Fruit fly (Drosophila melanogaster) whole organism, embryonic: ENCODE measurements around the gene Usp10.

Experiments used
- Aef1 ChIP-seq: fragments of 200-800 bp; sonication (Bioruptor generic); IDR thresholded peaks from 3 replicates; pipeline ENCODE4 v1.3.6; 2022; ENCODE audit warnings: missing biosample characterization, missing genetic modification characterization
- Bdp1 ChIP-seq: fragments of 200-800 bp; sonication (Bioruptor generic); optimal IDR thresholded peaks from 3 replicates; lab custom pipeline; 2016; ENCODE audit warnings: missing biosample characterization, missing genetic modification characterization
- Bteb2 ChIP-seq: fragments of 200-800 bp; sonication (Bioruptor generic); optimal IDR thresholded peaks from 2 replicates; lab custom pipeline; 2016; ENCODE audit warnings: missing biosample characterization, missing genetic modification characterization
- CG11504 ChIP-seq: fragments of 200-800 bp; sonication (Bioruptor generic); optimal IDR thresholded peaks from 3 replicates; lab custom pipeline; 2019; ENCODE audit warnings: missing biosample characterization, mild to moderate bottlenecking, missing genetic modification characterization, moderate library complexity
- CG12391 ChIP-seq: fragments of 200-800 bp; sonication (Bioruptor generic); optimal IDR thresholded peaks from 3 replicates; lab custom pipeline; 2018; ENCODE audit warnings: missing biosample characterization, mild to moderate bottlenecking, missing genetic modification characterization, moderate library complexity
- CG13287 ChIP-seq: fragments of 200-800 bp; sonication (Bioruptor generic); IDR thresholded peaks from 2 replicates; pipeline ENCODE4 v1.3.6; 2022; ENCODE audit warnings: missing biosample characterization, missing genetic modification characterization; ENCODE audit not compliant: partially characterized antibody
- CG13424 ChIP-seq: fragments of 200-800 bp; sonication (Bioruptor generic); optimal IDR thresholded peaks from 2 replicates; lab custom pipeline; 2019; ENCODE audit warnings: missing biosample characterization, mild to moderate bottlenecking, missing genetic modification characterization, moderate library complexity
- CG17802 ChIP-seq: fragments of 200-800 bp; sonication (Bioruptor generic); optimal IDR thresholded peaks from 2 replicates; lab custom pipeline; 2018; ENCODE audit warnings: missing biosample characterization, mild to moderate bottlenecking, missing genetic modification characterization, moderate library complexity
- CG17829 ChIP-seq: fragments of 200-800 bp; optimal IDR thresholded peaks from 2 replicates; lab custom pipeline; 2019; ENCODE audit warnings: missing biosample characterization, mild to moderate bottlenecking, missing genetic modification characterization, moderate library complexity
- CG18599 ChIP-seq: fragments of 200-800 bp; sonication (Bioruptor generic); optimal IDR thresholded peaks from 3 replicates; lab custom pipeline; 2017; ENCODE audit warnings: missing biosample characterization, missing genetic modification characterization, mild to moderate bottlenecking, moderate library complexity, missing genetic modification reagents
- CG3065 ChIP-seq: fragments of 200-800 bp; sonication (Bioruptor generic); optimal IDR thresholded peaks from 2 replicates; lab custom pipeline; 2016; ENCODE audit warnings: missing biosample characterization, missing genetic modification characterization
- CG3281 ChIP-seq: fragments of 200-800 bp; sonication (Bioruptor generic); optimal IDR thresholded peaks from 3 replicates; lab custom pipeline; 2017; ENCODE audit warnings: missing biosample characterization, mild to moderate bottlenecking, missing genetic modification characterization
- CG3995 ChIP-seq: fragments of 200-800 bp; sonication (Bioruptor generic); optimal IDR thresholded peaks from 3 replicates; lab custom pipeline; 2016; ENCODE audit warnings: missing biosample characterization, missing genetic modification characterization
- CG4404 ChIP-seq: fragments of 200-800 bp; sonication (Bioruptor generic); IDR thresholded peaks from 2 replicates; pipeline ENCODE4 v1.3.6; 2022; ENCODE audit warnings: missing biosample characterization, missing genetic modification characterization
- CG6175 ChIP-seq: fragments of 200-800 bp; sonication (Bioruptor generic); IDR thresholded peaks from 3 replicates; pipeline ENCODE4 v1.3.6; 2022; ENCODE audit warnings: missing biosample characterization, missing genetic modification characterization
- CG7928 ChIP-seq: fragments of 200-800 bp; sonication (Bioruptor generic); optimal IDR thresholded peaks from 2 replicates; lab custom pipeline; 2017; ENCODE audit warnings: missing biosample characterization, mild to moderate bottlenecking, missing genetic modification characterization
- CG7987 ChIP-seq: fragments of 200-800 bp; sonication (Bioruptor generic); optimal IDR thresholded peaks from 2 replicates; lab custom pipeline; 2018; ENCODE audit warnings: missing biosample characterization, mild to moderate bottlenecking, missing genetic modification characterization, moderate library complexity
- CG8089 ChIP-seq: fragments of 200-800 bp; sonication (Bioruptor generic); optimal IDR thresholded peaks from 3 replicates; lab custom pipeline; 2016; ENCODE audit warnings: missing biosample characterization, missing genetic modification characterization
- CG8478 ChIP-seq: fragments of >200 bp; optimal IDR thresholded peaks from 2 replicates; lab custom pipeline; 2018
- CG8765 ChIP-seq: fragments of 200-800 bp; sonication (Bioruptor generic); IDR thresholded peaks from 2 replicates; pipeline ENCODE4 v1.3.6; 2022; ENCODE audit warnings: missing biosample characterization, missing genetic modification characterization
- CG9437 ChIP-seq: fragments of 200-800 bp; sonication (Bioruptor generic); optimal IDR thresholded peaks from 2 replicates; lab custom pipeline; 2018; ENCODE audit warnings: missing biosample characterization, mild to moderate bottlenecking, missing genetic modification characterization
- CTCF ChIP-seq: fragments of 200-800 bp; sonication (Bioruptor generic); optimal IDR thresholded peaks from 2 replicates; lab custom pipeline; 2017; ENCODE audit warnings: missing biosample characterization, mild to moderate bottlenecking, missing genetic modification characterization, moderate library complexity
- Chrac-16 ChIP-seq: fragments of 200-800 bp; sonication (Bioruptor generic); optimal IDR thresholded peaks from 3 replicates; lab custom pipeline; 2016; ENCODE audit warnings: missing biosample characterization, missing genetic modification characterization
- D19A ChIP-seq: fragments of 200-800 bp; optimal IDR thresholded peaks from 3 replicates; lab custom pipeline; 2019; ENCODE audit warnings: missing biosample characterization, mild to moderate bottlenecking, missing genetic modification characterization, moderate library complexity
- Dbx ChIP-seq: fragments of 200-800 bp; sonication (Bioruptor generic); IDR thresholded peaks from 3 replicates; pipeline ENCODE4 v1.3.6; 2022; ENCODE audit warnings: missing biosample characterization, missing genetic modification characterization
- Dll ChIP-seq: fragments of 200-800 bp; sonication (Bioruptor generic); IDR thresholded peaks from 4 replicates; pipeline ENCODE4 v1.3.6; 2022; ENCODE audit warnings: missing biosample characterization, missing genetic modification characterization; ENCODE audit not compliant: partially characterized antibody
- Doc2 ChIP-seq: fragments of 200-800 bp; sonication (Bioruptor generic); IDR thresholded peaks from 2 replicates; pipeline ENCODE4 v1.3.6; 2022; ENCODE audit warnings: missing biosample characterization, missing genetic modification characterization
- E2f1 ChIP-seq: fragments of 200-800 bp; sonication (Bioruptor generic); IDR thresholded peaks from 2 replicates; pipeline ENCODE4 v1.3.6; 2022; ENCODE audit warnings: missing biosample characterization, missing genetic modification characterization
- Fer3 ChIP-seq: fragments of 200-800 bp; sonication (Bioruptor generic); optimal IDR thresholded peaks from 2 replicates; lab custom pipeline; 2018; ENCODE audit warnings: missing biosample characterization, mild to moderate bottlenecking, missing genetic modification characterization, moderate library complexity
- HLH4C ChIP-seq: fragments of 200-800 bp; sonication (Bioruptor generic); IDR thresholded peaks from 3 replicates; pipeline ENCODE4 v1.3.6; 2022; ENCODE audit warnings: missing biosample characterization, missing genetic modification characterization; ENCODE audit not compliant: partially characterized antibody
- HLH54F ChIP-seq: fragments of 200-800 bp; sonication (Bioruptor generic); optimal IDR thresholded peaks from 3 replicates; lab custom pipeline; 2016; ENCODE audit warnings: missing biosample characterization, missing genetic modification characterization
- Hmr ChIP-seq: fragments of 200-800 bp; sonication (Bioruptor generic); optimal IDR thresholded peaks from 3 replicates; lab custom pipeline; 2017; ENCODE audit warnings: mild to moderate bottlenecking, missing biosample characterization, missing genetic modification reagents, missing genetic modification characterization
- Neu2 ChIP-seq: fragments of 200-800 bp; sonication (Bioruptor generic); optimal IDR thresholded peaks from 3 replicates; lab custom pipeline; 2016; ENCODE audit warnings: missing biosample characterization, missing genetic modification characterization, borderline replicate concordance
- ab ChIP-seq: fragments of 200-800 bp; sonication (Bioruptor generic); optimal IDR thresholded peaks from 2 replicates; lab custom pipeline; 2016; ENCODE audit warnings: missing biosample characterization, missing genetic modification characterization
- fru ChIP-seq: fragments of >200 bp; optimal IDR thresholded peaks from 2 replicates; lab custom pipeline; 2017
- gcm ChIP-seq: fragments of 200-800 bp; sonication (Bioruptor generic); optimal IDR thresholded peaks from 2 replicates; lab custom pipeline; 2019; ENCODE audit warnings: missing biosample characterization, mild to moderate bottlenecking, missing genetic modification characterization, moderate library complexity
- jing ChIP-seq: fragments of 200-800 bp; sonication (Bioruptor generic); optimal IDR thresholded peaks from 2 replicates; lab custom pipeline; 2018; ENCODE audit warnings: missing biosample characterization, mild to moderate bottlenecking, missing genetic modification characterization
- kay ChIP-seq: fragments of 200-800 bp; sonication (Bioruptor generic); optimal IDR thresholded peaks from 2 replicates; lab custom pipeline; 2016; ENCODE audit warnings: missing biosample characterization, missing genetic modification characterization
- klu ChIP-seq: fragments of 200-800 bp; sonication (Bioruptor generic); IDR thresholded peaks from 2 replicates; pipeline ENCODE4 v1.3.6; 2022; ENCODE audit warnings: missing biosample characterization, missing genetic modification characterization
- lbe ChIP-seq: fragments of 200-800 bp; sonication (Bioruptor generic); optimal IDR thresholded peaks from 2 replicates; lab custom pipeline; 2016; ENCODE audit warnings: missing biosample characterization, mild to moderate bottlenecking, missing genetic modification characterization
- pb ChIP-seq: fragments of 200-800 bp; sonication (Bioruptor generic); optimal IDR thresholded peaks from 3 replicates; lab custom pipeline; 2016; ENCODE audit warnings: missing biosample characterization, missing genetic modification characterization
- schlank ChIP-seq: fragments of 200-800 bp; sonication (Bioruptor generic); optimal IDR thresholded peaks from 2 replicates; lab custom pipeline; 2018; ENCODE audit warnings: missing biosample characterization, mild to moderate bottlenecking, missing genetic modification characterization
- sens-2 ChIP-seq: fragments of 200-800 bp; sonication (Bioruptor generic); IDR thresholded peaks from 2 replicates; pipeline ENCODE4 v1.3.6; 2022; ENCODE audit warnings: missing biosample characterization, missing genetic modification characterization
- sima ChIP-seq: fragments of 200-800 bp; sonication (Bioruptor generic); optimal IDR thresholded peaks from 2 replicates; lab custom pipeline; 2016; ENCODE audit warnings: missing biosample characterization, missing genetic modification characterization
- slp2 ChIP-seq: fragments of 200-800 bp; sonication (Bioruptor generic); optimal IDR thresholded peaks from 2 replicates; lab custom pipeline; 2016; ENCODE audit warnings: missing biosample characterization, missing genetic modification characterization
- sob ChIP-seq: fragments of 200-800 bp; sonication (Bioruptor generic); IDR thresholded peaks from 2 replicates; pipeline ENCODE4 v1.3.6; 2022; ENCODE audit warnings: missing biosample characterization, missing genetic modification characterization
- ssp ChIP-seq: fragments of 200-800 bp; sonication (Bioruptor generic); IDR thresholded peaks from 2 replicates; pipeline ENCODE4 v1.3.6; 2022; ENCODE audit warnings: missing biosample characterization, missing genetic modification characterization
- tll ChIP-seq, 2 experiments: fragments of 200-800 bp in 1 of 2; fragments of >200 bp in 1 of 2; sonication (Bioruptor generic) in 1 of 2; optimal IDR thresholded peaks; 2 replicates each; lab custom pipeline; 2017 to 2019; ENCODE audit warnings: missing biosample characterization in 2 of 2, missing genetic modification characterization in 2 of 2, mild to moderate bottlenecking in 1 of 2, moderate library complexity in 1 of 2
- tna ChIP-seq: fragments of 200-800 bp; sonication (Bioruptor generic); IDR thresholded peaks from 2 replicates; pipeline ENCODE4 v1.3.6; 2022; ENCODE audit warnings: missing biosample characterization, missing genetic modification characterization; ENCODE audit not compliant: partially characterized antibody
- trh ChIP-seq: fragments of 200-800 bp; sonication (Bioruptor generic); optimal IDR thresholded peaks from 2 replicates; lab custom pipeline; 2016; ENCODE audit warnings: missing biosample characterization, missing genetic modification characterization
- tx ChIP-seq: fragments of 200-800 bp; sonication (Bioruptor generic); optimal IDR thresholded peaks from 2 replicates; lab custom pipeline; 2016; ENCODE audit warnings: missing biosample characterization, missing genetic modification characterization

Gene Usp10

DNA sequence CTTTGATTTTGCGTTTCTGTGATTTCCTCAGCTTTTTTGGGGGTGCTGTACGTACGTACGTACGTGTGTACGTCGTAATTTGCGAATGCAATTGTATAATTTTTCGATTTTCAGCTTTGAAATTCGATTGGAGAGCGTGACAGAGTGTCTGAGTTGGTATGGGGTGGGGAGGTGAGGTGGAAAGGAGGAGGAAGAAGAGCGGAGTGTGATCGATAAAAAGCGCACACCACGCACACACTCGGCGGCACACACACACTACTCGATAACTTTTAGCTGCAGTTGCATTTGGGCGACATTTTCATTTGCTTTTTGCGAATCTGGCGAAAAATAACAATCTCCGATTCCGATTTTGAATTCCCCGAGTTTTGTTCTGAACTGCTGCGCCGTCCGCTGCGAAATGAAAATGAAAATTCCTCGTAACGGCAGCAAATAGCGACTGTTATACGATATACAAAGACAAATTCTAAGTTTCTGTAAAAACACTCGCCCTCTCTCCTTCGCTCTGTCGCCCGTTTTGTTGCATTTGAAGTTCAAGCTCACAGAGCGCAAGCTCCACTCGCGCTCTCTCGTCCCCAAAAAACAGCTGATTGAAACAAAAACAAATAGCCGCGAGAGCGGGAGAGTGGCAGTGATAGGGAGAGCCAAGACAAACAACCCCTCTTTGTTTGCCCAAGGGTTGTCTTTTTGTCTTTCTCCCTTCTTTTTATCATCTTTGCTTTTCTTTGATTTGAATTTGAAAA, 10.0 kb downstream of the Usp10 start, which contains the start of gene CG13907 (continued):
- TF ChIP-seq E2f1 (GFP tag; lab: Robert Waterston, UW) (no peak), Chrac-16 (no peak), tx (GFP tag; lab: Kevin White, UChicago) (no peak), tll (GFP tag; optimal IDR thresholded peaks at IDR 0.05; lab: Kevin White, UChicago) (no peak), CG8478 (lab: Kevin White, UChicago) (no peak), CG6175 (GFP tag; lab: Robert Waterston, UW) (no peak), Dll (GFP tag; lab: Robert Waterston, UW) (peak; percentile 44; the same call in 1 of the 4 replicates), klu (GFP tag; lab: Robert Waterston, UW) (no peak), CG7987 (no peak), lbe (peak; percentile 15), ssp (GFP tag; lab: Robert Waterston, UW) (no peak), CG17829 (no peak), CG11504 (no peak), slp2 (GFP tag; lab: Kevin White, UChicago) (no peak), CG17802 (tag; lab: Kevin White, UChicago) (no peak), Bdp1 (GFP tag; lab: Kevin White, UChicago) (no peak), HLH54F (GFP tag; lab: Kevin White, UChicago) (no peak), CG12391 (tag; lab: Kevin White, UChicago) (no peak), schlank (tag; lab: Kevin White, UChicago) (no peak), Fer3 (no peak), CG13424 (tag; lab: Kevin White, UChicago) (no peak), sima (GFP tag; lab: Kevin White, UChicago) (no peak), CTCF (no peak), kay (no peak), CG18599 (no peak), CG3281 (GFP tag; lab: Kevin White, UChicago) (no peak), jing (GFP tag; lab: Kevin White, UChicago) (no peak), CG8765 (GFP tag; lab: Robert Waterston, UW) (no peak), ab (no peak), Doc2 (GFP tag; lab: Robert Waterston, UW) (no peak), CG9437 (GFP tag; lab: Kevin White, UChicago) (no peak), gcm (GFP tag; lab: Kevin White, UChicago) (no peak), CG3995 (GFP tag; lab: Kevin White, UChicago) (no peak), sob (no peak; the same call in 1 of the 2 replicates), D19A (tag; lab: Kevin White, UChicago) (no peak), CG3065 (no peak), Neu2 (no peak), trh (GFP tag; lab: Kevin White, UChicago) (no peak), Bteb2 (no peak), fru (no peak), Aef1 (GFP tag; lab: Robert Waterston, UW) (no peak), sens-2 (GFP tag; lab: Robert Waterston, UW) (no peak), CG4404 (GFP tag; lab: Robert Waterston, UW) (no peak), pb (GFP tag; lab: Kevin White, UChicago) (no peak), CG13287 (peak; percentile 43; the same call in 1 of the 2 replicates), tna (GFP tag; lab: Robert Waterston, UW) (no peak), CG8089 (GFP tag; lab: Kevin White, UChicago) (no peak), Hmr (GFP tag; lab: Kevin White, UChicago) (no peak), Dbx (GFP tag; lab: Robert Waterston, UW) (no peak), HLH4C (GFP tag; lab: Robert Waterston, UW) (0 out of 3 replicates have a peak, but pooled peaks have one; percentile 26), CG7928 (GFP tag; lab: Kevin White, UChicago) (no peak)
